Worm (Caenorhabditis elegans) whole organism, L3 larva: ENCODE data around the gene str-262.

Source experiments
- R02D3.7 ChIP-seq: fragments of 150-350 bp; optimal IDR thresholded peaks from 2 replicates; lab custom pipeline; 2014; ENCODE audit warnings: missing biosample characterization, missing genetic modification characterization
- ZK546.5 ChIP-seq: sonication (generic microtip); optimal IDR thresholded peaks from 2 replicates; lab custom pipeline; 2017; ENCODE audit warnings: missing biosample characterization, missing genetic modification characterization
- ama-1 ChIP-seq: fragments of 150-350 bp; optimal IDR thresholded peaks from 2 replicates; lab custom pipeline; 2018
- ceh-16 ChIP-seq: sonication (generic microtip); optimal IDR thresholded peaks from 2 replicates; lab custom pipeline; 2017; ENCODE audit warnings: missing biosample characterization, missing genetic modification characterization
- ceh-82 ChIP-seq: fragments of 150-350 bp; optimal IDR thresholded peaks from 2 replicates; lab custom pipeline; 2014; ENCODE audit warnings: missing biosample characterization, missing genetic modification characterization
- ceh-9 ChIP-seq: sonication (generic microtip); optimal IDR thresholded peaks from 2 replicates; lab custom pipeline; 2018; ENCODE audit warnings: missing biosample characterization, missing genetic modification characterization
- daf-12 ChIP-seq: fragments of 150-350 bp; optimal IDR thresholded peaks from 2 replicates; lab custom pipeline; 2014; ENCODE audit warnings: missing biosample characterization, missing genetic modification reagents, missing genetic modification characterization
- egl-27 ChIP-seq: sonication (generic microtip); optimal IDR thresholded peaks from 4 replicates; lab custom pipeline; 2017; ENCODE audit warnings: missing biosample characterization, missing genetic modification reagents, missing genetic modification characterization
- egl-5 ChIP-seq: fragments of 150-350 bp; optimal IDR thresholded peaks from 2 replicates; lab custom pipeline; 2017; ENCODE audit warnings: missing biosample characterization, missing genetic modification reagents, missing genetic modification characterization, inconsistent platforms
- elt-1 ChIP-seq: fragments of 150-350 bp; optimal IDR thresholded peaks from 2 replicates; lab custom pipeline; 2014; ENCODE audit warnings: missing biosample characterization, missing genetic modification characterization
- elt-3 ChIP-seq, 3 experiments: fragments of 150-350 bp in 1 of 3; sonication (generic microtip) in 2 of 3; optimal IDR thresholded peaks; 2 replicates in 2 of 3; 4 replicates in 1 of 3; lab custom pipeline; 2014 to 2017; ENCODE audit warnings: missing biosample characterization in 3 of 3, missing genetic modification characterization in 3 of 3
- eor-1 ChIP-seq, 2 experiments: fragments of 150-350 bp; optimal IDR thresholded peaks; 2 replicates each; lab custom pipeline; 2014 to 2018; ENCODE audit warnings: missing biosample characterization in 2 of 2, missing genetic modification characterization in 2 of 2
- fkh-10 ChIP-seq: sonication (generic microtip); optimal IDR thresholded peaks from 2 replicates; lab custom pipeline; 2017; ENCODE audit warnings: missing biosample characterization, missing genetic modification reagents, missing genetic modification characterization
- fkh-2 ChIP-seq: fragments of 150-350 bp; optimal IDR thresholded peaks from 2 replicates; lab custom pipeline; 2014; ENCODE audit warnings: missing biosample characterization, missing genetic modification reagents, missing genetic modification characterization
- fos-1 ChIP-seq: fragments of 150-350 bp; optimal IDR thresholded peaks from 2 replicates; lab custom pipeline; 2014; ENCODE audit warnings: missing biosample characterization, missing genetic modification characterization
- hmg-11 ChIP-seq: sonication (generic microtip); optimal IDR thresholded peaks from 2 replicates; lab custom pipeline; 2016; ENCODE audit warnings: missing genetic modification characterization, missing compliant biosample characterization
- lin-15B ChIP-seq: fragments of 150-350 bp; optimal IDR thresholded peaks from 2 replicates; lab custom pipeline; 2014; ENCODE audit warnings: missing biosample characterization, missing genetic modification characterization
- lsy-12 ChIP-seq: sonication (generic microtip); optimal IDR thresholded peaks from 2 replicates; lab custom pipeline; 2016; ENCODE audit warnings: mild to moderate bottlenecking, missing genetic modification characterization, missing compliant biosample characterization
- mdl-1 ChIP-seq: fragments of 150-350 bp; optimal IDR thresholded peaks from 2 replicates; lab custom pipeline; 2014; ENCODE audit warnings: missing biosample characterization, missing genetic modification characterization
- mml-1 ChIP-seq: fragments of 150-350 bp; sonication (generic microtip); optimal IDR thresholded peaks from 3 replicates; lab custom pipeline; 2014; ENCODE audit warnings: missing biosample characterization, missing genetic modification characterization
- nfya-1 ChIP-seq: sonication (generic microtip); optimal IDR thresholded peaks from 2 replicates; lab custom pipeline; 2017; ENCODE audit warnings: missing genetic modification characterization, mild to moderate bottlenecking, missing compliant biosample characterization, antibody characterized with exemption, moderate library complexity; ENCODE audit not compliant: insufficient read depth
- nhr-11 ChIP-seq: fragments of 150-350 bp; optimal IDR thresholded peaks from 2 replicates; lab custom pipeline; 2014; ENCODE audit warnings: missing biosample characterization, missing genetic modification characterization
- nhr-12 ChIP-seq: fragments of 150-350 bp; optimal IDR thresholded peaks from 2 replicates; lab custom pipeline; 2014; ENCODE audit warnings: missing biosample characterization, missing genetic modification characterization
- nhr-23 ChIP-seq: fragments of 150-350 bp; optimal IDR thresholded peaks from 2 replicates; lab custom pipeline; 2014; ENCODE audit warnings: missing biosample characterization, missing genetic modification reagents, missing genetic modification characterization
- nhr-237 ChIP-seq: fragments of 150-350 bp; optimal IDR thresholded peaks from 2 replicates; lab custom pipeline; 2014; ENCODE audit warnings: missing biosample characterization, missing genetic modification characterization
- nhr-25 ChIP-seq: sonication (generic microtip); optimal IDR thresholded peaks from 2 replicates; lab custom pipeline; 2017; ENCODE audit warnings: missing biosample characterization, missing genetic modification characterization
- nhr-28 ChIP-seq: fragments of 150-350 bp; optimal IDR thresholded peaks from 2 replicates; lab custom pipeline; 2014; ENCODE audit warnings: missing biosample characterization, missing genetic modification characterization
- nhr-76 ChIP-seq: fragments of 150-350 bp; sonication (generic microtip); optimal IDR thresholded peaks from 5 replicates; lab custom pipeline; 2014; ENCODE audit warnings: missing biosample characterization, missing genetic modification characterization
- nhr-77 ChIP-seq: fragments of 150-350 bp; optimal IDR thresholded peaks from 2 replicates; lab custom pipeline; 2014; ENCODE audit warnings: missing biosample characterization, missing genetic modification characterization
- pha-4 ChIP-seq: fragments of 150-350 bp; optimal IDR thresholded peaks from 2 replicates; lab custom pipeline; 2014; ENCODE audit warnings: missing biosample characterization, missing genetic modification reagents, missing genetic modification characterization
- pqm-1 ChIP-seq: fragments of 150-350 bp; optimal IDR thresholded peaks from 2 replicates; lab custom pipeline; 2017; ENCODE audit warnings: missing biosample characterization, missing genetic modification characterization, inconsistent platforms
- sea-2 ChIP-seq: fragments of 150-350 bp; sonication (generic microtip); optimal IDR thresholded peaks from 4 replicates; lab custom pipeline; 2014; ENCODE audit warnings: missing biosample characterization, missing genetic modification reagents, missing genetic modification characterization
- skn-1 ChIP-seq: fragments of 150-350 bp; optimal IDR thresholded peaks from 2 replicates; lab custom pipeline; 2014; ENCODE audit warnings: missing biosample characterization, missing genetic modification characterization
- snpc-4 ChIP-seq: fragments of 150-350 bp; optimal IDR thresholded peaks from 2 replicates; lab custom pipeline; 2014; ENCODE audit warnings: missing biosample characterization, missing genetic modification characterization
- tbx-2 ChIP-seq: sonication (generic microtip); optimal IDR thresholded peaks from 2 replicates; lab custom pipeline; 2016; ENCODE audit warnings: mild to moderate bottlenecking, missing genetic modification characterization, missing compliant biosample characterization
- unc-39 ChIP-seq: sonication (generic microtip); optimal IDR thresholded peaks from 4 replicates; lab custom pipeline; 2017; ENCODE audit warnings: missing biosample characterization, missing genetic modification characterization
- unc-62 ChIP-seq: fragments of 150-350 bp; sonication (generic microtip); optimal IDR thresholded peaks from 4 replicates; lab custom pipeline; 2014; ENCODE audit warnings: missing biosample characterization, missing genetic modification reagents, missing genetic modification characterization
- ztf-11 ChIP-seq: fragments of 150-350 bp; optimal IDR thresholded peaks from 2 replicates; lab custom pipeline; 2014; ENCODE audit warnings: missing biosample characterization, missing genetic modification characterization
- ztf-4 ChIP-seq: fragments of 150-350 bp; optimal IDR thresholded peaks from 2 replicates; lab custom pipeline; 2014; ENCODE audit warnings: missing biosample characterization, missing genetic modification characterization

str-262 gene

ce11 chrV:782432-782831, 29.9 kb upstream of the str-262 start, which contains the start of gene srab-16:
srab-16 (plus strand) TSS chrV:782732.
- TF ChIP-seq ZK546.5 (tag; lab: Kevin White, UChicago) (no peak), ztf-11 (tag; lab: Kevin White, UChicago) (no peak), ztf-4 (tag; lab: Kevin White, UChicago) (no peak), pqm-1 (no peak), nhr-12 (tag; lab: Kevin White, UChicago) (no peak)

ce11 chrV:779999-780398, 27.4 kb upstream of the str-262 start, which contains the start of gene srbc-60:
srbc-60 (plus strand) TSS chrV:780299.
- TF ChIP-seq ztf-11 (tag; lab: Kevin White, UChicago): no peak
- TF ChIP-seq skn-1 (tag; lab: Kevin White, UChicago): no peak

DNA sequence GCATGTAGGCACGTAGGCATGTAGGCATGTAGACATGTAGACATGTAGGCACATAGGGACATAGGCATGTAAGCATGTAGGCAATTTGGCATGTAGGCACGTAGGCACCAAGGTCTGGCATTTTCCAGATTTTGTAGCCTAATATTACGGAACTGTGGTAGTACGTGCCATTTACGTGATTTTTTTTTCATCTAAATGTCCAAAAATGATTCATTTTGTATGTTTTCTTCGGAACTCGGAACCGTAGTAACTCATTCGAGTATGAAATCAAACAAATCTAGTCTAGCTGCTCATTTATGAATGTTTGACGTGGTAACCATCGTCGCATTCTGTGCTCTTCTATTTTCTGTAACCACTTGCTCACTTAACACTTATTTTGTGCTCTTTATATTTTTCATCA, 25.8 kb upstream of the str-262 start, which contains the start of gene srbc-59:
srbc-59 (plus strand) TSS at position 301 of the 400 bp plus-strand sequence.
- TF ChIP-seq mml-1 (no peak), pqm-1 (no peak), tbx-2 (tag; lab: Kevin White, UChicago) (no peak), R02D3.7 (tag; lab: Kevin White, UChicago) (no peak), lsy-12 (tag; lab: Kevin White, UChicago) (no peak), snpc-4 (no peak), ztf-4 (tag; lab: Kevin White, UChicago) (no peak), nhr-237 (tag; lab: Kevin White, UChicago) (no peak), ceh-82 (tag; lab: Kevin White, UChicago) (no peak), ceh-16 (tag; lab: Kevin White, UChicago) (no peak), daf-12 (no peak), fos-1 (tag; lab: Kevin White, UChicago) (no peak)

- no peak for TF ChIP-seq mml-1
- no peak for TF ChIP-seq fkh-2 (tag; lab: Kevin White, UChicago)
- TF ChIP-seq pha-4 (tag; lab: Kevin White, UChicago): no peak
- no peak for TF ChIP-seq skn-1 (tag; lab: Kevin White, UChicago)
- no peak for TF ChIP-seq hmg-11
- TF ChIP-seq unc-62 (GFP tag; lab: Kevin White, UChicago): no peak
- peak; percentile 15 for TF ChIP-seq lin-15B
- peak; percentile 50 for TF ChIP-seq elt-1 (tag; lab: Kevin White, UChicago)
- TF ChIP-seq ama-1 (lab: Kevin White, UChicago): no peak
- TF ChIP-seq mdl-1 (tag; lab: Kevin White, UChicago): no peak
- TF ChIP-seq eor-1 (tag; optimal IDR thresholded peaks at IDR 0.05; lab: Kevin White, UChicago): no peak
- TF ChIP-seq nfya-1 (tag; lab: Kevin White, UChicago): peak; percentile 31
- no peak for TF ChIP-seq egl-27 (tag; lab: Kevin White, UChicago)
- no peak for TF ChIP-seq nhr-237 (tag; lab: Kevin White, UChicago)
- no peak for TF ChIP-seq unc-39 (tag; lab: Kevin White, UChicago)
- TF ChIP-seq nhr-12 (tag; lab: Kevin White, UChicago): no peak
- TF ChIP-seq daf-12: no peak
- TF ChIP-seq nhr-28 (tag; lab: Kevin White, UChicago): no peak
- peak; percentile 34 for TF ChIP-seq nhr-25 (tag; lab: Kevin White, UChicago)
- TF ChIP-seq nhr-76 (tag; lab: Kevin White, UChicago): peak; percentile 81
- no peak for TF ChIP-seq fkh-10 (GFP tag; lab: Kevin White, UChicago)
- TF ChIP-seq nhr-77: peak; percentile 94
- no peak for TF ChIP-seq ceh-9 (tag; lab: Kevin White, UChicago)
- TF ChIP-seq sea-2 (GFP tag; lab: Kevin White, UChicago): no peak
- no peak for TF ChIP-seq egl-5 (tag; lab: Kevin White, UChicago)
- TF ChIP-seq ztf-4 (tag; lab: Kevin White, UChicago): no peak
- no peak for TF ChIP-seq elt-3 (tag; optimal IDR thresholded peaks at IDR 0.05; lab: Kevin White, UChicago)
- peak; percentile 45 for TF ChIP-seq nhr-23
- TF ChIP-seq tbx-2 (tag; lab: Kevin White, UChicago): no peak
- no peak for TF ChIP-seq nhr-11
These were observed 24.7 kb upstream of the str-262 start, which contains the start of gene R09E12.9 for ce11 chrV:777285-777684. R09E12.9 (plus strand) TSS chrV:777600.
